Worm (Caenorhabditis elegans): ENCODE results near the gene F58E2.2.

Gene F58E2.2

DNA sequence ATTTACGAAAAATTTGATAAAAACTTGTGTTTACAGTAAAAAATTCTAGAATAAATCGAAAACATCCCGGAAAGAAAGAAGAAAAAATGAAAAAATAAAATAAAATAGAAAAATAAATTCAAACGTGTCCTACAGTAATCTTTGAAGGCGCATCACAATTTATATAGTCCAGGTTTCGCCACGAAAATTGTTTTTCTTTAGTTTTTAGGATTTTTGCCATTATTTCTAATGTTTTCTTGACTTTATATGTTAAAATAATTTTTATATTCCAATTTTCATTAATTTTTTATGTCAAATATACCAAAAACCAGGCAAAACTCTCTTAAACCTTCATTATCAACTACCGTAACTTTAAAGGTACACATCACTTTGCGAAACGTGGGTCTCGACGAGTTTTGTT is 47.7 kb downstream of the F58E2.2 start:
- no peak for TF ChIP-seq blmp-1 (tag; optimal IDR thresholded peaks at IDR 0.05)
- TF ChIP-seq tbx-8 (GFP tag; optimal IDR thresholded peaks at IDR 0.05): no peak
- TF ChIP-seq nhr-237 (tag; optimal IDR thresholded peaks at IDR 0.05): no peak
- TF ChIP-seq elt-1 (tag; optimal IDR thresholded peaks at IDR 0.05; ENCODE audit: borderline replicate concordance, insufficient read depth): no peak
- TF ChIP-seq M03D4.4 (tag; optimal IDR thresholded peaks at IDR 0.05): no peak
- TF ChIP-seq cnd-1 (tag; optimal IDR thresholded peaks at IDR 0.05): no peak
- TF ChIP-seq flh-1 (GFP tag; optimal IDR thresholded peaks at IDR 0.05): no peak
- no peak for TF ChIP-seq hlh-1 (tag; optimal IDR thresholded peaks at IDR 0.05)
- no peak for TF ChIP-seq nhr-12 (tag; optimal IDR thresholded peaks at IDR 0.05)
- no peak for TF ChIP-seq ceh-39 (tag; optimal IDR thresholded peaks at IDR 0.05)
- TF ChIP-seq zip-8 (tag; optimal IDR thresholded peaks at IDR 0.05): no peak
- no peak for TF ChIP-seq mep-1 (tag; optimal IDR thresholded peaks at IDR 0.05)

DNA sequence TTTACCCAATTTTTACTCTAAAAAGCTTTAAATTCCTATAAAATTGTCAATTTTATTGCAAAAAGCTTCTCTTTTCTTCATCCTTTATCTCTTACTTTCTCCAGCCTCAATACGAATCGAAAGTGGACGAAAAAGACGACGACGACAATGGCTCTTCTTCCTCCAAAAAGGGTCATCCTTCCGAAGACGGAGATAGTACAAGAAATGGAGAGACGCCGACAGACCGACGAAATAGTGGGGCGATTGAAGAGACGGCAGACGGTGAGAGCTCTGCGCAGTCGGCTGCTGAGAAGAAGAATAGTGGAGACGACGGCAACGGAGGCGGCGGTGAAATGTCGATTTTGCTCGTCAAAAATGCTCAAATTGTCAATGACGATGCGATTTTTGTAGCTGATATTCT is 49.5 kb downstream of the F58E2.2 start:
- TF ChIP-seq drap-1 (GFP tag; optimal IDR thresholded peaks at IDR 0.05) (no peak), blmp-1 (tag; optimal IDR thresholded peaks at IDR 0.05) (peak; percentile 59), unc-120 (tag; optimal IDR thresholded peaks at IDR 0.05; ENCODE audit: poor library complexity, severe bottlenecking) (peak; percentile 39), ces-1 (GFP tag; optimal IDR thresholded peaks at IDR 0.05) (peak; percentile 52), pha-4 (tag; optimal IDR thresholded peaks at IDR 0.05) (peak; percentile 34)

Data from whole organism, mixed stage, embryonic.